Worm (Caenorhabditis elegans) whole organism, L2 larva: Measurements from ENCODE around the gene fbxa-202.

Source experiments
- C34F6.9 ChIP-seq: fragments of 150-350 bp; optimal IDR thresholded peaks from 2 replicates; lab custom pipeline; 2014; ENCODE audit warnings: missing biosample characterization, missing genetic modification characterization
- R02D3.7 ChIP-seq: fragments of 150-350 bp; optimal IDR thresholded peaks from 2 replicates; lab custom pipeline; 2014; ENCODE audit warnings: missing biosample characterization, missing genetic modification characterization
- Y55F3AM.14 ChIP-seq: fragments of 200-800 bp; sonication (Bioruptor generic); optimal IDR thresholded peaks from 2 replicates; lab custom pipeline; 2018; ENCODE audit warnings: mild to moderate bottlenecking, missing genetic modification characterization, missing compliant biosample characterization
- alr-1 ChIP-seq: fragments of 150-350 bp; optimal IDR thresholded peaks from 2 replicates; lab custom pipeline; 2014; ENCODE audit warnings: missing biosample characterization, missing genetic modification characterization
- ama-1 ChIP-seq: fragments of 150-350 bp; optimal IDR thresholded peaks from 2 replicates; lab custom pipeline; 2018; ENCODE audit warnings: inconsistent platforms
- blmp-1 ChIP-seq: sonication (generic microtip); optimal IDR thresholded peaks from 2 replicates; lab custom pipeline; 2017; ENCODE audit warnings: missing genetic modification characterization, mild to moderate bottlenecking, missing compliant biosample characterization, antibody characterized with exemption, moderate library complexity; ENCODE audit not compliant: insufficient read depth
- crh-2 ChIP-seq: sonication (generic microtip); optimal IDR thresholded peaks from 2 replicates; lab custom pipeline; 2017; ENCODE audit warnings: missing biosample characterization, missing genetic modification characterization
- egl-27 ChIP-seq: sonication (generic microtip); optimal IDR thresholded peaks from 3 replicates; lab custom pipeline; 2017; ENCODE audit warnings: missing biosample characterization, missing genetic modification reagents, missing genetic modification characterization
- elt-1 ChIP-seq: fragments of 150-350 bp; optimal IDR thresholded peaks from 2 replicates; lab custom pipeline; 2014; ENCODE audit warnings: missing biosample characterization, missing genetic modification characterization
- elt-3 ChIP-seq: sonication (generic microtip); optimal IDR thresholded peaks from 2 replicates; lab custom pipeline; 2017; ENCODE audit warnings: missing biosample characterization, missing genetic modification characterization
- fos-1 ChIP-seq: fragments of 150-350 bp; optimal IDR thresholded peaks from 2 replicates; lab custom pipeline; 2014; ENCODE audit warnings: missing biosample characterization, missing genetic modification characterization
- gmeb-1 ChIP-seq: fragments of 150-350 bp; optimal IDR thresholded peaks from 2 replicates; lab custom pipeline; 2014; ENCODE audit warnings: missing biosample characterization, missing genetic modification characterization
- lin-11 ChIP-seq: fragments of 150-350 bp; sonication (generic microtip); optimal IDR thresholded peaks from 2 replicates; lab custom pipeline; 2014; ENCODE audit warnings: missing biosample characterization, missing genetic modification characterization, inconsistent platforms, mixed read lengths
- lin-13 ChIP-seq: fragments of 150-350 bp; optimal IDR thresholded peaks from 2 replicates; lab custom pipeline; 2014; ENCODE audit warnings: missing biosample characterization, missing genetic modification reagents, missing genetic modification characterization
- lsy-2 ChIP-seq, 2 experiments: fragments of 150-350 bp in 1 of 2; sonication (generic microtip) in 1 of 2; optimal IDR thresholded peaks; 2 replicates each; lab custom pipeline; 2014 to 2017; ENCODE audit warnings: missing biosample characterization in 2 of 2, missing genetic modification characterization in 2 of 2
- mab-5 ChIP-seq: fragments of 150-350 bp; optimal IDR thresholded peaks from 2 replicates; lab custom pipeline; 2014; ENCODE audit warnings: missing biosample characterization, missing genetic modification characterization
- mbf-1 ChIP-seq: sonication (generic microtip); optimal IDR thresholded peaks from 2 replicates; lab custom pipeline; 2017; ENCODE audit warnings: missing biosample characterization, missing genetic modification characterization
- mdl-1 ChIP-seq, 2 experiments: fragments of 150-350 bp in 1 of 2; sonication (generic microtip) in 1 of 2; optimal IDR thresholded peaks; 2 replicates each; lab custom pipeline; 2017; ENCODE audit warnings: missing biosample characterization in 2 of 2, missing genetic modification characterization in 2 of 2
- nhr-10 ChIP-seq: sonication (generic microtip); optimal IDR thresholded peaks from 2 replicates; lab custom pipeline; 2017; ENCODE audit warnings: missing biosample characterization, missing genetic modification characterization
- nhr-12 ChIP-seq: fragments of 150-350 bp; optimal IDR thresholded peaks from 2 replicates; lab custom pipeline; 2014; ENCODE audit warnings: missing biosample characterization, missing genetic modification characterization
- nhr-129 ChIP-seq: fragments of 150-350 bp; optimal IDR thresholded peaks from 2 replicates; lab custom pipeline; 2014; ENCODE audit warnings: missing biosample characterization, missing genetic modification characterization
- nhr-21 ChIP-seq: fragments of 150-350 bp; optimal IDR thresholded peaks from 2 replicates; lab custom pipeline; 2014; ENCODE audit warnings: missing biosample characterization, missing genetic modification characterization
- nhr-23 ChIP-seq: fragments of 150-350 bp; optimal IDR thresholded peaks from 2 replicates; lab custom pipeline; 2014; ENCODE audit warnings: missing biosample characterization, missing genetic modification reagents, missing genetic modification characterization
- nhr-237 ChIP-seq: fragments of 150-350 bp; optimal IDR thresholded peaks from 2 replicates; lab custom pipeline; 2014; ENCODE audit warnings: missing biosample characterization, missing genetic modification characterization
- nhr-25 ChIP-seq: fragments of 150-350 bp; sonication (generic microtip); optimal IDR thresholded peaks from 3 replicates; lab custom pipeline; 2014; ENCODE audit warnings: missing biosample characterization, missing genetic modification characterization
- nhr-6 ChIP-seq: fragments of 150-350 bp; optimal IDR thresholded peaks from 2 replicates; lab custom pipeline; 2014; ENCODE audit warnings: missing biosample characterization, missing genetic modification characterization
- sem-4 ChIP-seq: fragments of 150-350 bp; optimal IDR thresholded peaks from 2 replicates; lab custom pipeline; 2014; ENCODE audit warnings: missing biosample characterization, missing genetic modification reagents, missing genetic modification characterization
- skn-1 ChIP-seq: sonication (generic microtip); optimal IDR thresholded peaks from 2 replicates; lab custom pipeline; 2017; ENCODE audit warnings: missing biosample characterization, missing genetic modification characterization
- sma-3 ChIP-seq: sonication (generic microtip); optimal IDR thresholded peaks from 2 replicates; lab custom pipeline; 2016; ENCODE audit warnings: missing genetic modification reagents, missing genetic modification characterization, missing compliant biosample characterization
- sma-9 ChIP-seq, 2 experiments: fragments of 150-350 bp in 1 of 2; sonication (generic microtip) in 1 of 2; optimal IDR thresholded peaks; 2 replicates each; lab custom pipeline; 2014 to 2016; ENCODE audit warnings: missing genetic modification characterization in 2 of 2, mild to moderate bottlenecking in 1 of 2, missing biosample characterization in 1 of 2, missing compliant biosample characterization in 1 of 2, missing genetic modification reagents in 1 of 2, moderate library complexity in 1 of 2
- snpc-4 ChIP-seq: fragments of 150-350 bp; optimal IDR thresholded peaks from 2 replicates; lab custom pipeline; 2014; ENCODE audit warnings: missing biosample characterization, missing genetic modification characterization
- unc-39 ChIP-seq: fragments of 150-350 bp; optimal IDR thresholded peaks from 2 replicates; lab custom pipeline; 2014; ENCODE audit warnings: missing biosample characterization, missing genetic modification characterization
- unc-55 ChIP-seq: fragments of 150-350 bp; sonication (generic microtip); optimal IDR thresholded peaks from 3 replicates; lab custom pipeline; 2014; ENCODE audit warnings: missing biosample characterization, missing genetic modification reagents, missing genetic modification characterization
- zag-1 ChIP-seq: fragments of 150-350 bp; optimal IDR thresholded peaks from 2 replicates; lab custom pipeline; 2014; ENCODE audit warnings: missing biosample characterization, missing genetic modification characterization
- ztf-4 ChIP-seq: fragments of 150-350 bp; optimal IDR thresholded peaks from 2 replicates; lab custom pipeline; 2014; ENCODE audit warnings: missing biosample characterization, missing genetic modification characterization

fbxa-202 gene

DNA sequence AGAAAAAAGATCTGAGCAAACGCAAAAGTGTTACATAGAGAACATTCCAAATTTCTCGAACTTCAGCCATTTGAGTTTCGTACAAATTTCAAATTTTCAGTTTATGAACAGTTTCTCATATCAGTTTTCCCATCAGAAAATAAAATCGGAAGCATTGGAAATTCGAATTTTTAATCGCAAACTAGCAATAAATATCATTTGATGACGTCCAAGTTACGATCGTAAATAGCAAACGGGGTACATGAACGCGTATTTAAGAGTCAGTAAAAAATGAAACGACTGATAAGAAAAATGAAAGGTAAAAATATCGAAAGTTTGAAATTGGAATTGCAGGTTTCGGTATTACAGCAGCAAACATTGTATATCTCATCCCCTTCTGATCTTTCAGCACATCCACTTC, 35.8 kb upstream of the fbxa-202 start:
- TF ChIP-seq ama-1 (lab: Kevin White, UChicago), result no peak
- peak; percentile 15 for TF ChIP-seq sma-9 (GFP tag; optimal IDR thresholded peaks at IDR 0.05; lab: Kevin White, UChicago)
- TF ChIP-seq sma-9 (tag; optimal IDR thresholded peaks at IDR 0.05; lab: Kevin White, UChicago), result no peak
- TF ChIP-seq lsy-2 (tag; optimal IDR thresholded peaks at IDR 0.05; lab: Kevin White, UChicago), result no peak
- TF ChIP-seq crh-2 (tag; lab: Kevin White, UChicago), result peak; percentile 41

DNA sequence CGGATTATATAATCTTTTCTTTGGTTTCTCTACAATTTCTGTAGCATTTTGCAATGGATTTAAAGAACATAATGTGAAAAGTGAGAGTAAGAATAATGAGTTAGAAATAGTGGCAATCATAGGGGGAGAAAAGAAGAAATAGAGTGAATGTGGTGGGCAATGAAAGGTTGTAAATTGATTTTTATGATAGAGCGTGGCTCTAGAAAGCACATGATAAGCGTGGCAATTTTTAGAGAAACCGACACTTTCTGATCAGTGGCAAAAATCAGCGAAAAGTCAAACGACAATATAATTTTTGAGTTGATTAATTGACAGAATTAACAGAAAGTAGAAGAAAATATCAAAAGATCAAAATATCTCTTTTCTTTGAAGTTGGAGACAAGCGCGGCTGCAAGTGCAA, 34.7 kb upstream of the fbxa-202 start, which contains the start of gene K12B6.9:
K12B6.9 (minus strand) TSS at position 266 of the 400 bp plus-strand sequence.
- peak; percentile 41 for TF ChIP-seq fos-1 (tag; lab: Kevin White, UChicago)
- no peak for TF ChIP-seq alr-1 (tag; lab: Kevin White, UChicago)
- TF ChIP-seq crh-2 (tag; lab: Kevin White, UChicago), result peak; percentile 46
- TF ChIP-seq unc-55 (GFP tag; lab: Kevin White, UChicago), result no peak
- TF ChIP-seq nhr-25 (tag; lab: Kevin White, UChicago), result no peak
- no peak for TF ChIP-seq egl-27 (tag; lab: Kevin White, UChicago)
- no peak for TF ChIP-seq nhr-6

DNA sequence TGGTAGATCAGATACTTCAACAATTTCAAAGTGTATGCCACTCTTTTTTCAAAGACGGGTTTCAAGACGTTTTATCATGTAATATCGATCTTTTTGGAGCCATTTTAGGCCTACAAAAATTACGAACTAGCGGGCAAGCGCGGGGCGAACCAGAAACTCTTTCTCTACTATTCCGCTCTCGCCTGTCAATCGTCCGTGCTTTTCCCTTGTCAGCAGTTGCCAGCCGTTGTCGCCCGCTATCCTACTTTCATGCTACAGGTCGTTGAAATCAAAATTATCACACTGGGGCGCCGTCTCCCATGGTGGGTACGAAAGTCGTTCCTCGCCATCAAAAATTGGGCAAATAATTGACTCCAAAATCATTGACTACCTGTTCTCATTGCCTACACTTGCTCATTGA, 26.0 kb upstream of the fbxa-202 start:
- no peak for TF ChIP-seq unc-39 (tag; lab: Kevin White, UChicago)
- no peak for TF ChIP-seq unc-55 (GFP tag; lab: Kevin White, UChicago)
- no peak for TF ChIP-seq mbf-1 (tag; lab: Kevin White, UChicago)
- TF ChIP-seq egl-27 (tag; lab: Kevin White, UChicago), result no peak
- no peak for TF ChIP-seq lin-11 (tag; lab: Kevin White, UChicago)
- no peak for TF ChIP-seq nhr-10 (tag; lab: Kevin White, UChicago)

DNA sequence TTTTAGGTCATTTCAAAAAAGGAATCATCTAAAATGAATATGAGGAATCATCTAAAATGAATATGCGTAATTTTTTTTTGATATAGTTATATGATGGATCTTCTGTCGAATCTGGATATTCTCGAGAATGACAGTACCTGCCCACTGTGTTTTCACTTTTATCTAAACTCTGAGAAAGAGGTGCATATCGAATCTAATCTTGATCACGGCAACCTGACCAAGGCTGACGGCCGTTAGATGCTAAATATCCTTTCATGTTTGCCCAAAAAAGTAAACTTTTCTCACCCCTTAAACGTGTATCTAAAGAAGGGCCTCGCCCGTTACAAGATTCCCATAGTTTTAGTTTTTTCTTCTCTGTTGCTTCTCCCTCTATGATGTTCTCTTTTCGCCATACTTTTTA, 24.6 kb upstream of the fbxa-202 start:
- TF ChIP-seq elt-1 (tag; lab: Kevin White, UChicago) (peak; percentile 33), blmp-1 (peak; percentile 65), skn-1 (tag; lab: Kevin White, UChicago) (no peak)

DNA sequence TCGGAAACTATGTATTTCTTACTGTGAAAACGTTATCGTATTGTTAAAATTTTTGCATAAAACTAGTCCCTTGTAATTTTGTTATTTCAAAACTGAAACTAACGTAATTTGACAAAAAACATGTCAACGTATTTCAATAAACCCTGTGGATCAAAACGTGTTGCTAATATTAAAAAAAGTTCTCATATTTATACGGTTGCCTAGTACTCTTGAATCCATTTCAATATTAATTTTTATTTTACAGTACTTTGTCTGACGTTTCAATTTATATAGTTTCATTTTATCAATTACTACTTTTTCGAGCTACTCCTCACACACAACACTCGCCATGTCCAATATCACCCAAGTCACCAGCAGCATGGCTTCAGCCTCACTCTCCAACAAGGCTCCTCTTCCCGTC, 23.6 kb upstream of the fbxa-202 start, which contains the start of gene sago-1:
sago-1 (plus strand) TSS at position 301 of the 400 bp plus-strand sequence.
- TF ChIP-seq elt-1 (tag; lab: Kevin White, UChicago) (no peak), R02D3.7 (tag; lab: Kevin White, UChicago) (no peak), zag-1 (tag; lab: Kevin White, UChicago) (no peak), egl-27 (tag; lab: Kevin White, UChicago) (no peak), blmp-1 (no peak), lin-13 (GFP tag; lab: Kevin White, UChicago) (no peak), nhr-129 (tag; lab: Kevin White, UChicago) (no peak), Y55F3AM.14 (GFP tag; lab: Kevin White, UChicago) (no peak)
- TF ChIP-seq, all 48 proteins: peak for 0

DNA sequence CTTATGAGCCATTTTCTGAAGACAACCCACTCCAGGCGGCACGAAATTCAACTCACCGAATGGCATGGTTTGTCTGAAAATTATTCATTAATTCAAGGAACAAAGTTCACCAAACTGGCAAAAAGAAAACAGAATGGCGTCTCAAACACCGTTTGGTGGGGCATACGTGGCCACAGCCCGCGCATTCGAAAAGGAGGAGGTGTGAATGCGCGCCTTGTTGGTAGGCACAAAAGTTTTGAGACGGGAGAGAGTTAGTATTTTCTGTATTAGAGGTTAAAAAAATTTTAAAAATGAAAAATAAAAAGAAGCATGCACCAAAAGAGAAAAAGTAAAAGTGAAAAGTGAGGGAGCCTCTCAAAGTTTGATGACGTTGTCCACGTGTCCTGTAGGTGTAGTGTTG, 15.1 kb upstream of the fbxa-202 start:
- TF ChIP-seq nhr-129 (tag; lab: Kevin White, UChicago) (no peak), ztf-4 (tag; lab: Kevin White, UChicago) (no peak), alr-1 (tag; lab: Kevin White, UChicago) (no peak), sma-9 (GFP tag; optimal IDR thresholded peaks at IDR 0.05; lab: Kevin White, UChicago) (no peak), sma-9 (tag; optimal IDR thresholded peaks at IDR 0.05; lab: Kevin White, UChicago) (no peak), mbf-1 (tag; lab: Kevin White, UChicago) (no peak), gmeb-1 (no peak), nhr-23 (tag; lab: Kevin White, UChicago) (no peak), C34F6.9 (tag; lab: Kevin White, UChicago) (no peak), nhr-21 (tag; lab: Kevin White, UChicago) (no peak), elt-3 (tag; lab: Kevin White, UChicago) (no peak), mdl-1 (tag; optimal IDR thresholded peaks at IDR 0.05; lab: Kevin White, UChicago) (no peak)
- TF ChIP-seq, all 48 proteins: peak for 0

DNA sequence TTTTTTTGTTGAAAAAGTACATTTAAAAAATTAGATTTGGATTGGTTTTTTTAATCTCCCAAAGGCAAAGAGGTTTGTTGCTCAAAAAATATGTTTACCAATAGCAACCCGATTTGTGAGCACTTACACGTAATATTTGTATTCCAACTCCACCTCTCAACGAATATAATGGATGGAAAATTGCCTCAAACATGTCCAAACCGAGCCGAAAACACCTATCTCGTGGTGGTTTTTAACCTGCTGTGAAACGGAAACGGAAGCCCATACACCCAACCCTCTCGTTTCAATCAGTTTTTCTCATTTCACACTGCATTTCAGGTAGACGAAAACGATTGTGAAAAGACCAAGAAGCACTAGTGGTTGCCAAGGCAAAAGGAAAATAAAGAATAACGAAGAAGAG, 10.4 kb upstream of the fbxa-202 start, which contains the start of gene cest-24:
cest-24 (plus strand) TSS at position 301 of the 400 bp plus-strand sequence.
- TF ChIP-seq sma-3 (no peak), fos-1 (tag; lab: Kevin White, UChicago) (no peak), mab-5 (tag; lab: Kevin White, UChicago) (no peak), blmp-1 (no peak), unc-39 (tag; lab: Kevin White, UChicago) (no peak), sem-4 (tag; lab: Kevin White, UChicago) (no peak), nhr-12 (tag; lab: Kevin White, UChicago) (no peak), crh-2 (tag; lab: Kevin White, UChicago) (no peak), nhr-237 (tag; lab: Kevin White, UChicago) (no peak), C34F6.9 (tag; lab: Kevin White, UChicago) (no peak), snpc-4 (no peak)
- TF ChIP-seq, all 48 proteins: peak for 0
